Worm (Caenorhabditis elegans): ENCODE results near the gene mev-1.

Gene mev-1

ce11 chrIII:10333961-10334542 lies at the start of gene mev-1, which contains the start of gene jmjd-4:
TSS of gene mev-1 (plus strand) at chrIII:10334277.
TSS of gene jmjd-4 (minus strand) at chrIII:10334018.
- TF ChIP-seq K11D2.4 (GFP tag; IDR thresholded peaks at IDR 0.05) (peak; percentile 90), F10E7.11 (tag; optimal IDR thresholded peaks at IDR 0.05) (no peak), ztf-22 (GFP tag; optimal IDR thresholded peaks at IDR 0.05) (peak; percentile 58), F57C9.4 (tag; optimal IDR thresholded peaks at IDR 0.05) (no peak), nhr-80 (tag; optimal IDR thresholded peaks at IDR 0.05) (peak; percentile 84), B0261.1 (tag; optimal IDR thresholded peaks at IDR 0.05) (no peak), zfh-2 (GFP tag; conservative IDR thresholded peaks at IDR 0.05) (peak; percentile 84), ztf-25 (GFP tag; IDR thresholded peaks at IDR 0.05) (no peak), pbrm-1 (GFP tag; IDR thresholded peaks at IDR 0.05) (peak; percentile 86), snpc-3.4 (tag; optimal IDR thresholded peaks at IDR 0.05) (peak; percentile 63), bed-1 (GFP tag; IDR thresholded peaks at IDR 0.05) (no peak), nhr-90 (tag; optimal IDR thresholded peaks at IDR 0.05) (no peak), ekl-4 (GFP tag; IDR thresholded peaks at IDR 0.05) (peak; percentile 80), hmg-1.2 (GFP tag; IDR thresholded peaks at IDR 0.05) (peak; percentile 67), tbx-9 (tag; optimal IDR thresholded peaks at IDR 0.05; ENCODE audit: borderline replicate concordance) (no peak), dox-1 (GFP tag; IDR thresholded peaks at IDR 0.05) (peak; percentile 94), C06A6.2 (GFP tag; conservative IDR thresholded peaks at IDR 0.05) (peak; percentile 70), die-1 (tag; optimal IDR thresholded peaks at IDR 0.05) (no peak), lsl-1 (GFP tag; optimal IDR thresholded peaks at IDR 0.05) (peak; percentile 81), rpc-1 (optimal IDR thresholded peaks at IDR 0.05) (no peak), rpc-1 (tag; optimal IDR thresholded peaks at IDR 0.05) (no peak), athp-1 (tag; optimal IDR thresholded peaks at IDR 0.05) (peak; percentile 7), hmg-20 (GFP tag; IDR thresholded peaks at IDR 0.05) (peak; percentile 39; the same call in 1 of the 2 replicates), cebp-1 (GFP tag; IDR thresholded peaks at IDR 0.05) (0 out of 2 replicates have a peak, but pooled peaks have one; percentile 32), cebp-1 (tag; optimal IDR thresholded peaks at IDR 0.05) (peak; percentile 89), D2030.7 (GFP tag; IDR thresholded peaks at IDR 0.05) (peak; percentile 38), hlh-26 (GFP tag; conservative IDR thresholded peaks at IDR 0.05) (no peak), ccch-3 (GFP tag; optimal IDR thresholded peaks at IDR 0.05) (no peak), atf-7 (tag; optimal IDR thresholded peaks at IDR 0.05) (peak; percentile 61), xnd-1 (tag; optimal IDR thresholded peaks at IDR 0.05) (peak; percentile 76), ztf-18 (tag; optimal IDR thresholded peaks at IDR 0.05) (peak; percentile 98), F49E8.2 (tag; optimal IDR thresholded peaks at IDR 0.05; ENCODE audit: insufficient read depth) (no peak), mcd-1 (GFP tag; IDR thresholded peaks at IDR 0.05) (peak; percentile 94), madf-6 (GFP tag; IDR thresholded peaks at IDR 0.05) (peak; percentile 87), let-607 (tag; optimal IDR thresholded peaks at IDR 0.05) (peak; percentile 58 to 75), B0019.2 (GFP tag; conservative IDR thresholded peaks at IDR 0.05) (no peak), F33H1.4 (GFP tag; IDR thresholded peaks at IDR 0.05) (peak; percentile 76), rcor-1 (GFP tag; IDR thresholded peaks at IDR 0.05) (peak; percentile 81), unc-130 (GFP tag; optimal IDR thresholded peaks at IDR 0.05) (no peak), bed-2 (GFP tag; IDR thresholded peaks at IDR 0.05) (0 out of 2 replicates have a peak, but pooled peaks have one; percentile 12), ceh-100 (GFP tag; IDR thresholded peaks at IDR 0.05) (peak; percentile 78), repo-1 (tag; optimal IDR thresholded peaks at IDR 0.05) (peak; percentile 77), dpff-1 (tag; optimal IDR thresholded peaks at IDR 0.05) (no peak), T26A5.8 (tag; optimal IDR thresholded peaks at IDR 0.05) (no peak), sea-2 (GFP tag; IDR thresholded peaks at IDR 0.05) (no peak), lag-1 (GFP tag; IDR thresholded peaks at IDR 0.05) (no peak), unc-62 (GFP tag; optimal IDR thresholded peaks at IDR 0.05) (no peak), sptf-2 (GFP tag; optimal IDR thresholded peaks at IDR 0.05) (no peak), lin-40 (tag; optimal IDR thresholded peaks at IDR 0.05) (peak; percentile 89)

Data from whole organism, young adult.